Fruit fly (Drosophila melanogaster) whole organism, adult: ENCODE results near the gene CG13280.

Experiments used
- CG12768 ChIP-seq: fragments of 200-800 bp; sonication (Bioruptor generic); optimal IDR thresholded peaks from 2 replicates; lab custom pipeline; 2017; ENCODE audit warnings: missing biosample characterization, missing genetic modification characterization, mild to moderate bottlenecking, moderate library complexity, missing genetic modification reagents
- CG14711 ChIP-seq: fragments of 200-800 bp; sonication (Bioruptor generic); optimal IDR thresholded peaks from 2 replicates; lab custom pipeline; 2018; ENCODE audit warnings: missing biosample characterization, mild to moderate bottlenecking, missing genetic modification characterization, moderate library complexity
- CG1620 ChIP-seq: fragments of 200-800 bp; sonication (Bioruptor generic); optimal IDR thresholded peaks from 2 replicates; lab custom pipeline; 2016; ENCODE audit warnings: missing biosample characterization, missing genetic modification characterization
- CG33017 ChIP-seq: fragments of 200-800 bp; sonication (Bioruptor generic); optimal IDR thresholded peaks from 2 replicates; lab custom pipeline; 2018; ENCODE audit warnings: missing biosample characterization, mild to moderate bottlenecking, missing genetic modification characterization, moderate library complexity
- CG5204 ChIP-seq: fragments of 200-800 bp; sonication (Bioruptor generic); optimal IDR thresholded peaks from 2 replicates; lab custom pipeline; 2016; ENCODE audit warnings: missing biosample characterization, missing genetic modification characterization
- CG7045 ChIP-seq: fragments of 200-800 bp; sonication (Bioruptor generic); optimal IDR thresholded peaks from 2 replicates; lab custom pipeline; 2017; ENCODE audit warnings: missing biosample characterization, mild to moderate bottlenecking, missing genetic modification characterization
- CG7101 ChIP-seq: fragments of 200-800 bp; sonication (Bioruptor generic); optimal IDR thresholded peaks from 2 replicates; lab custom pipeline; 2018; ENCODE audit warnings: missing biosample characterization, mild to moderate bottlenecking, missing genetic modification characterization, moderate library complexity
- Hr96 ChIP-seq: fragments of 200-800 bp; sonication (Bioruptor generic); optimal IDR thresholded peaks from 2 replicates; lab custom pipeline; 2016; ENCODE audit warnings: missing biosample characterization, missing genetic modification characterization
- Mnt ChIP-seq: fragments of 200-800 bp; sonication (Bioruptor generic); optimal IDR thresholded peaks from 2 replicates; lab custom pipeline; 2016; ENCODE audit warnings: missing biosample characterization, mild to moderate bottlenecking, missing genetic modification characterization
- bab1 ChIP-seq: fragments of 200-800 bp; sonication (Bioruptor generic); optimal IDR thresholded peaks from 3 replicates; lab custom pipeline; 2019; ENCODE audit warnings: missing biosample characterization, mild to moderate bottlenecking, missing genetic modification characterization, moderate library complexity
- cic ChIP-seq: fragments of 200-800 bp; sonication (Bioruptor generic); optimal IDR thresholded peaks from 2 replicates; lab custom pipeline; 2017; ENCODE audit warnings: missing biosample characterization, mild to moderate bottlenecking, missing genetic modification characterization, moderate library complexity
- ovo ChIP-seq: fragments of 200-800 bp; sonication (Bioruptor generic); optimal IDR thresholded peaks from 2 replicates; lab custom pipeline; 2016; ENCODE audit warnings: missing biosample characterization, missing genetic modification characterization
- tj ChIP-seq: fragments of 200-800 bp; sonication (Bioruptor generic); optimal IDR thresholded peaks from 3 replicates; lab custom pipeline; 2017; ENCODE audit warnings: missing biosample characterization, mild to moderate bottlenecking, missing genetic modification characterization, moderate library complexity
- toe ChIP-seq: fragments of 200-800 bp; sonication (Bioruptor generic); optimal IDR thresholded peaks from 2 replicates; lab custom pipeline; 2016; ENCODE audit warnings: missing biosample characterization, missing genetic modification characterization

DNA sequence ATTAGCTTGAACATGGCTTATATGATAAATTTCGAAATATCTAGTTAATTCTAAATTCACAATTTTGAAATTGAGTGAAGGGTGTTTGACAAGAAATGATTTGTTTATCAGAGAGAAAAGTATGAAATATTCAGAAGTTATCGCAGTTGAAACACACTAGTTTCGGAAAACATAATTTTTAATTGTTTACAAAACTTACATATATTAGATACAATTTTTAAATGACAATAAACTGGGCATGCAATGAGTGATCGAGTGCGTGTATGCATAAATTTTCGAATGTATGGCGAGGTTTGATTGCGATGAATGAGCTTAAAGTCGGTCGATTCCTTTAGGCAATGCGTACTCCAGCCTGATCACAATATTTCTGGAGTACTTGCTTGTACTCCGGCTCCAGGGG is at the start of gene CG13280:
- TF ChIP-seq cic (no peak), CG5204 (GFP tag; lab: Kevin White, UChicago) (no peak), ovo (no peak), CG7045 (GFP tag; lab: Kevin White, UChicago) (no peak), bab1 (GFP tag; lab: Kevin White, UChicago) (no peak), CG14711 (tag; lab: Kevin White, UChicago) (no peak), CG12768 (GFP tag; lab: Kevin White, UChicago) (no peak), CG33017 (tag; lab: Kevin White, UChicago) (no peak), toe (no peak), Hr96 (no peak), Mnt (GFP tag; lab: Kevin White, UChicago) (no peak), CG1620 (GFP tag; lab: Kevin White, UChicago) (no peak), tj (no peak), CG7101 (tag; lab: Kevin White, UChicago) (no peak)
